Worm (Caenorhabditis elegans) whole organism, L1 larva: Measurements from ENCODE around the gene asp-19.

ENCODE experiments used
- alr-1 ChIP-seq: fragments of 200-800 bp; sonication (Bioruptor generic); optimal IDR thresholded peaks from 2 replicates; lab custom pipeline; 2018; ENCODE audit warnings: borderline replicate concordance, mild to moderate bottlenecking, missing genetic modification characterization, missing compliant biosample characterization
- blmp-1 ChIP-seq: fragments of 150-350 bp; optimal IDR thresholded peaks from 2 replicates; lab custom pipeline; 2014; ENCODE audit warnings: missing biosample characterization, missing genetic modification characterization
- ceh-82 ChIP-seq, 3 experiments: fragments of 150-350 bp in 1 of 3; sonication (generic microtip) in 2 of 3; optimal IDR thresholded peaks; 2 replicates each; lab custom pipeline; 2014 to 2017; ENCODE audit warnings: missing biosample characterization in 3 of 3, missing genetic modification characterization in 3 of 3
- dsc-1 ChIP-seq: sonication (generic microtip); optimal IDR thresholded peaks from 2 replicates; lab custom pipeline; 2016; ENCODE audit warnings: mild to moderate bottlenecking, missing genetic modification characterization, missing compliant biosample characterization
- efl-1 ChIP-seq, 4 experiments: fragments of 150-350 bp; optimal IDR thresholded peaks in 3 of 4; peaks in 1 of 4; 1 replicate in 1 of 4; 2 replicates in 3 of 4; lab custom pipeline; 2014; ENCODE audit warnings: missing biosample characterization in 2 of 4, missing genetic modification characterization in 2 of 4, missing genetic modification reagents in 2 of 4
- efl-3 ChIP-seq: fragments of 200-800 bp; sonication (Bioruptor generic); optimal IDR thresholded peaks from 2 replicates; lab custom pipeline; 2018; ENCODE audit warnings: mild to moderate bottlenecking, missing genetic modification characterization, missing compliant biosample characterization
- egl-13 ChIP-seq: sonication (generic microtip); optimal IDR thresholded peaks from 2 replicates; lab custom pipeline; 2016; ENCODE audit warnings: missing genotype, missing genetic modification reagents, missing genetic modification characterization, missing compliant biosample characterization
- egl-27 ChIP-seq, 2 experiments: fragments of 150-350 bp in 1 of 2; sonication (generic microtip); optimal IDR thresholded peaks; 3 replicates each; lab custom pipeline; 2017 to 2018; ENCODE audit warnings: missing biosample characterization in 2 of 2, missing genetic modification characterization in 2 of 2, missing genetic modification reagents in 2 of 2
- fkh-8 ChIP-seq: sonication (generic microtip); optimal IDR thresholded peaks from 2 replicates; lab custom pipeline; 2016; ENCODE audit warnings: mild to moderate bottlenecking, missing genetic modification characterization, missing compliant biosample characterization
- mdl-1 ChIP-seq, 2 experiments: fragments of 150-350 bp; optimal IDR thresholded peaks; 2 replicates each; lab custom pipeline; 2014 to 2017; ENCODE audit warnings: missing biosample characterization in 2 of 2, missing genetic modification characterization in 2 of 2, inconsistent platforms in 1 of 2
- nhr-47 ChIP-seq: sonication (generic microtip); optimal IDR thresholded peaks from 2 replicates; lab custom pipeline; 2016; ENCODE audit warnings: mild to moderate bottlenecking, missing genetic modification characterization, moderate library complexity, missing compliant biosample characterization
- nhr-76 ChIP-seq: sonication (generic microtip); optimal IDR thresholded peaks from 2 replicates; lab custom pipeline; 2017; ENCODE audit warnings: missing biosample characterization, missing genetic modification characterization
- nhr-85 ChIP-seq: sonication (generic microtip); peaks from one replicate; lab custom pipeline; 2016; ENCODE audit warnings: missing genetic modification characterization, inconsistent platforms, missing compliant biosample characterization
- pax-3 ChIP-seq: fragments of 200-800 bp; sonication (Bioruptor generic); optimal IDR thresholded peaks from 2 replicates; lab custom pipeline; 2018; ENCODE audit warnings: mild to moderate bottlenecking, missing genetic modification characterization, moderate library complexity, missing compliant biosample characterization
- pqm-1 ChIP-seq: sonication (generic microtip); optimal IDR thresholded peaks from 3 replicates; lab custom pipeline; 2017; ENCODE audit warnings: missing biosample characterization, missing genetic modification characterization
- sox-4 ChIP-seq: sonication (generic microtip); optimal IDR thresholded peaks from 2 replicates; lab custom pipeline; 2016; ENCODE audit warnings: missing genetic modification characterization, missing compliant biosample characterization
- unc-30 ChIP-seq: sonication (generic microtip); optimal IDR thresholded peaks from 2 replicates; lab custom pipeline; 2017; ENCODE audit warnings: missing biosample characterization, missing genetic modification characterization
- ztf-4 ChIP-seq: fragments of 150-350 bp; optimal IDR thresholded peaks from 2 replicates; lab custom pipeline; 2014; ENCODE audit warnings: missing biosample characterization, missing genetic modification characterization

The asp-19 gene

ce11 chrV:18687361-18687760 is 41.8 kb downstream of the asp-19 start:
- TF ChIP-seq efl-1 (optimal IDR thresholded peaks at IDR 0.05; lab: Kevin White, UChicago) (no peak), efl-1 (GFP tag; optimal IDR thresholded peaks at IDR 0.05 in 1 of 2; lab: Kevin White, UChicago) (peak in 1 of 2 experiments; percentile 71), dsc-1 (tag; lab: Kevin White, UChicago) (no peak), alr-1 (tag; lab: Kevin White, UChicago) (no peak), blmp-1 (tag; lab: Kevin White, UChicago) (no peak), ztf-4 (tag; lab: Kevin White, UChicago) (no peak), ceh-82 (tag; optimal IDR thresholded peaks at IDR 0.05; lab: Kevin White, UChicago) (no peak), nhr-47 (no peak), unc-30 (no peak), nhr-76 (tag; lab: Kevin White, UChicago) (no peak)

ce11 chrV:18684455-18684987 is 44.7 kb downstream of the asp-19 start, which contains the start of gene Y69H2.17:
Y69H2.17 (plus strand) TSS chrV:18684937.
- TF ChIP-seq mdl-1 (tag; optimal IDR thresholded peaks at IDR 0.05; lab: Kevin White, UChicago) (no peak), efl-3 (GFP tag; lab: Kevin White, UChicago) (no peak), dsc-1 (tag; lab: Kevin White, UChicago) (peak; percentile 80), pax-3 (tag; lab: Kevin White, UChicago) (peak; percentile 54), sox-4 (tag; lab: Kevin White, UChicago) (peak; percentile 12), unc-30 (no peak), egl-13 (tag; lab: Kevin White, UChicago) (peak; percentile 7), egl-27 (tag; optimal IDR thresholded peaks at IDR 0.05; lab: Kevin White, UChicago) (no peak), pqm-1 (tag; lab: Kevin White, UChicago) (no peak), nhr-47 (peak; percentile 64), fkh-8 (tag; lab: Kevin White, UChicago) (peak; percentile 63), ztf-4 (tag; lab: Kevin White, UChicago) (no peak), nhr-85 (tag; lab: Kevin White, UChicago) (no peak)
